Fruit fly (Drosophila melanogaster) whole organism, wandering third instar larva: ENCODE data around the gene MED6.

Experiments
- dmrt93B ChIP-seq: fragments of 200-800 bp; sonication (Bioruptor generic); optimal IDR thresholded peaks from 2 replicates; lab custom pipeline; 2018; ENCODE audit warnings: missing biosample characterization, mild to moderate bottlenecking, missing genetic modification characterization
- h ChIP-seq: fragments of 200-800 bp; sonication (Bioruptor generic); optimal IDR thresholded peaks from 3 replicates; lab custom pipeline; 2016; ENCODE audit warnings: missing biosample characterization, mild to moderate bottlenecking, missing genetic modification characterization
- jim ChIP-seq: fragments of 175-275, 200-325 bp; sonication (Bioruptor generic); optimal IDR thresholded peaks from 2 replicates; lab custom pipeline; 2016; ENCODE audit warnings: missing biosample characterization, mild to moderate bottlenecking, missing genetic modification characterization
- lola ChIP-seq: fragments of >200 bp; optimal IDR thresholded peaks from 2 replicates; lab custom pipeline; 2017; ENCODE audit warnings: missing biosample characterization, missing genetic modification characterization
- usp ChIP-seq: fragments of >200 bp; optimal IDR thresholded peaks from 2 replicates; lab custom pipeline; 2017; ENCODE audit warnings: missing biosample characterization, missing genetic modification characterization

- TF ChIP-seq jim (no peak), usp (no peak), lola (no peak), dmrt93B (no peak), h (GFP tag; lab: Kevin White, UChicago) (peak; percentile 5)
Observed at dm6 chr3R:9774147-9774546, 5.4 kb upstream of the MED6 start, which contains the start of gene Whamy.
